Worm (Caenorhabditis elegans) whole organism, L4/young adult: ENCODE measurements around the gene str-139.

Experiments used
- W03F9.2 ChIP-seq: fragments of 150-350 bp; optimal IDR thresholded peaks from 2 replicates; lab custom pipeline; 2014; ENCODE audit warnings: missing biosample characterization, missing genetic modification characterization
- dao-5 ChIP-seq: sonication (generic microtip); optimal IDR thresholded peaks from 2 replicates; lab custom pipeline; 2016; ENCODE audit warnings: missing genotype, missing genetic modification characterization, moderate library complexity, missing compliant biosample characterization
- him-1 ChIP-seq: sonication (generic microtip); optimal IDR thresholded peaks from 2 replicates; lab custom pipeline; 2016; ENCODE audit warnings: missing genotype, missing genetic modification reagents, missing genetic modification characterization, missing compliant biosample characterization

ce11 chrV:8062074-8062473 is at the start of gene str-139:
- no peak for TF ChIP-seq W03F9.2
- TF ChIP-seq dao-5: no peak
- no peak for TF ChIP-seq him-1 (tag; lab: Kevin White, UChicago)
